Fruit fly (Drosophila melanogaster) whole organism, embryonic: ENCODE data around the gene lectin-24A.

ENCODE experiments used
- Abd-B ChIP-seq: fragments of 200-800 bp; sonication (Bioruptor generic); optimal IDR thresholded peaks from 2 replicates; lab custom pipeline; 2018; ENCODE audit warnings: missing biosample characterization, mild to moderate bottlenecking, missing genetic modification characterization, moderate library complexity
- Ada2b ChIP-seq: fragments of 200-800 bp; sonication (Bioruptor generic); IDR thresholded peaks from 2 replicates; pipeline ENCODE4 v1.3.6; 2022; ENCODE audit warnings: missing biosample characterization, missing genetic modification characterization
- Atf-2 ChIP-seq: fragments of 200-800 bp; sonication (Bioruptor generic); optimal IDR thresholded peaks from 2 replicates; lab custom pipeline; 2016; ENCODE audit warnings: missing biosample characterization, missing genetic modification characterization
- C15 ChIP-seq: fragments of 200-800 bp; sonication (Bioruptor generic); IDR thresholded peaks from 3 replicates; pipeline ENCODE4 v1.3.6; 2022; ENCODE audit warnings: missing biosample characterization, missing genetic modification characterization
- CG10431 ChIP-seq: fragments of 200-800 bp; sonication (Bioruptor generic); optimal IDR thresholded peaks from 3 replicates; lab custom pipeline; 2018; ENCODE audit warnings: missing biosample characterization, mild to moderate bottlenecking, missing genetic modification characterization
- CG11085 ChIP-seq: fragments of 200-800 bp; sonication (Bioruptor generic); IDR thresholded peaks from 2 replicates; pipeline ENCODE4 v1.3.6; 2022; ENCODE audit warnings: missing biosample characterization, missing genetic modification characterization
- CG11695 ChIP-seq: fragments of 200-800 bp; sonication (Bioruptor generic); IDR thresholded peaks from 3 replicates; pipeline ENCODE4 v1.3.6; 2022; ENCODE audit warnings: missing biosample characterization, missing genetic modification characterization
- CG12391 ChIP-seq: fragments of 200-800 bp; sonication (Bioruptor generic); optimal IDR thresholded peaks from 3 replicates; lab custom pipeline; 2018; ENCODE audit warnings: missing biosample characterization, mild to moderate bottlenecking, missing genetic modification characterization, moderate library complexity
- CG12769 ChIP-seq: fragments of 200-800 bp; sonication (Bioruptor generic); optimal IDR thresholded peaks from 2 replicates; lab custom pipeline; 2019; ENCODE audit warnings: missing biosample characterization, mild to moderate bottlenecking, missing genetic modification characterization, moderate library complexity
- CG14965 ChIP-seq: fragments of 200-800 bp; sonication (Bioruptor generic); optimal IDR thresholded peaks from 2 replicates; lab custom pipeline; 2016; ENCODE audit warnings: missing biosample characterization, missing genetic modification characterization, borderline replicate concordance
- CG2712 ChIP-seq: fragments of 200-800 bp; optimal IDR thresholded peaks from 3 replicates; lab custom pipeline; 2019; ENCODE audit warnings: missing biosample characterization, mild to moderate bottlenecking, missing genetic modification characterization, moderate library complexity
- CG2875 ChIP-seq: fragments of 200-800 bp; sonication (Bioruptor generic); optimal IDR thresholded peaks from 2 replicates; lab custom pipeline; 2017; ENCODE audit warnings: missing biosample characterization, mild to moderate bottlenecking, missing genetic modification characterization, missing genetic modification reagents
- CG3407 ChIP-seq: fragments of 200-800 bp; sonication (Bioruptor generic); optimal IDR thresholded peaks from 2 replicates; lab custom pipeline; 2018; ENCODE audit warnings: missing biosample characterization, mild to moderate bottlenecking, missing genetic modification characterization
- CG42726 ChIP-seq: fragments of 200-800 bp; sonication (Bioruptor generic); IDR thresholded peaks from 2 replicates; pipeline ENCODE4 v1.3.6; 2022; ENCODE audit warnings: missing biosample characterization, missing genetic modification characterization; ENCODE audit not compliant: partially characterized antibody
- CG6272 ChIP-seq: fragments of 200-800 bp; sonication (Bioruptor generic); IDR thresholded peaks from 2 replicates; pipeline ENCODE4 v1.3.6; 2022; ENCODE audit warnings: missing biosample characterization, missing genetic modification characterization
- CG7963 ChIP-seq: fragments of 200-800 bp; sonication (Bioruptor generic); IDR thresholded peaks from 3 replicates; pipeline ENCODE4 v1.3.6; 2022; ENCODE audit warnings: missing biosample characterization, missing genetic modification characterization; ENCODE audit not compliant: partially characterized antibody
- CG8089 ChIP-seq: fragments of 200-800 bp; sonication (Bioruptor generic); optimal IDR thresholded peaks from 3 replicates; lab custom pipeline; 2016; ENCODE audit warnings: missing biosample characterization, missing genetic modification characterization
- CG8281 ChIP-seq: fragments of 200-800 bp; sonication (Bioruptor generic); optimal IDR thresholded peaks from 2 replicates; lab custom pipeline; 2018; ENCODE audit warnings: missing biosample characterization, mild to moderate bottlenecking, missing genetic modification characterization, moderate library complexity
- CG8388 ChIP-seq: fragments of 200-800 bp; sonication (Bioruptor generic); optimal IDR thresholded peaks from 2 replicates; lab custom pipeline; 2019; ENCODE audit warnings: missing biosample characterization, mild to moderate bottlenecking, missing genetic modification characterization, moderate library complexity
- CG8765 ChIP-seq: fragments of 200-800 bp; sonication (Bioruptor generic); IDR thresholded peaks from 2 replicates; pipeline ENCODE4 v1.3.6; 2022; ENCODE audit warnings: missing biosample characterization, missing genetic modification characterization
- CG8944 ChIP-seq: fragments of 200-800 bp; sonication (Bioruptor generic); optimal IDR thresholded peaks from 3 replicates; lab custom pipeline; 2016; ENCODE audit warnings: missing biosample characterization, missing genetic modification characterization
- CTCF ChIP-seq: fragments of 200-800 bp; sonication (Bioruptor generic); optimal IDR thresholded peaks from 2 replicates; lab custom pipeline; 2017; ENCODE audit warnings: missing biosample characterization, mild to moderate bottlenecking, missing genetic modification characterization, moderate library complexity
- D ChIP-seq, 2 experiments: fragments of 200-800 bp in 1 of 2; fragments of >200 bp in 1 of 2; sonication (Bioruptor generic) in 1 of 2; optimal IDR thresholded peaks; 2 replicates in 1 of 2; 3 replicates in 1 of 2; lab custom pipeline; 2017; ENCODE audit warnings: mild to moderate bottlenecking in 1 of 2, missing biosample characterization in 1 of 2, missing genetic modification characterization in 1 of 2, missing genetic modification reagents in 1 of 2
- Dfd ChIP-seq, 2 experiments: fragments of >200 bp; optimal IDR thresholded peaks; 2 replicates each; lab custom pipeline; 2017; ENCODE audit warnings: missing biosample characterization in 2 of 2, missing genetic modification characterization in 2 of 2
- Dip3 ChIP-seq: fragments of 200-800 bp; sonication (Bioruptor generic); optimal IDR thresholded peaks from 3 replicates; lab custom pipeline; 2016; ENCODE audit warnings: missing biosample characterization, missing genetic modification characterization
- E2f1 ChIP-seq: fragments of 200-800 bp; sonication (Bioruptor generic); IDR thresholded peaks from 2 replicates; pipeline ENCODE4 v1.3.6; 2022; ENCODE audit warnings: missing biosample characterization, missing genetic modification characterization
- Fer1 ChIP-seq: fragments of 200-800 bp; sonication (Bioruptor generic); optimal IDR thresholded peaks from 2 replicates; lab custom pipeline; 2017; ENCODE audit warnings: missing biosample characterization, mild to moderate bottlenecking, missing genetic modification characterization
- HLH4C ChIP-seq: fragments of 200-800 bp; sonication (Bioruptor generic); IDR thresholded peaks from 3 replicates; pipeline ENCODE4 v1.3.6; 2022; ENCODE audit warnings: missing biosample characterization, missing genetic modification characterization; ENCODE audit not compliant: partially characterized antibody
- Lim3 ChIP-seq: fragments of 200-800 bp; sonication (Bioruptor generic); IDR thresholded peaks from 2 replicates; pipeline ENCODE4 v1.3.6; 2022; ENCODE audit warnings: missing biosample characterization, missing genetic modification characterization
- Meics ChIP-seq: fragments of 200-800 bp; sonication (Bioruptor generic); optimal IDR thresholded peaks from 2 replicates; lab custom pipeline; 2017; ENCODE audit warnings: missing biosample characterization, mild to moderate bottlenecking, missing genetic modification characterization
- Mes4 ChIP-seq: fragments of 200-800 bp; sonication (Bioruptor generic); optimal IDR thresholded peaks from 2 replicates; lab custom pipeline; 2016; ENCODE audit warnings: missing biosample characterization, missing genetic modification characterization
- Optix ChIP-seq: fragments of 200-800 bp; sonication (Bioruptor generic); IDR thresholded peaks from 3 replicates; pipeline ENCODE4 v1.3.6; 2022; ENCODE audit warnings: missing biosample characterization, missing genetic modification characterization
- YL-1 ChIP-seq: fragments of 200-800 bp; sonication (Bioruptor generic); optimal IDR thresholded peaks from 3 replicates; lab custom pipeline; 2017; ENCODE audit warnings: missing biosample characterization, mild to moderate bottlenecking, missing genetic modification characterization
- ato ChIP-seq: fragments of 200-800 bp; sonication (Bioruptor generic); IDR thresholded peaks from 2 replicates; pipeline ENCODE4 v1.3.6; 2022; ENCODE audit warnings: missing biosample characterization, missing genetic modification characterization; ENCODE audit not compliant: partially characterized antibody
- az2 ChIP-seq: fragments of 200-800 bp; sonication (Bioruptor generic); optimal IDR thresholded peaks from 3 replicates; lab custom pipeline; 2016; ENCODE audit warnings: missing biosample characterization, missing genetic modification characterization
- ci ChIP-seq: fragments of 200-800 bp; sonication (Bioruptor generic); IDR thresholded peaks from 3 replicates; pipeline ENCODE4 v1.3.6; 2022; ENCODE audit warnings: missing biosample characterization, missing genetic modification characterization
- corto ChIP-seq: fragments of 200-800 bp; sonication (Bioruptor generic); optimal IDR thresholded peaks from 2 replicates; lab custom pipeline; 2016; ENCODE audit warnings: missing biosample characterization, mild to moderate bottlenecking, missing genetic modification characterization, moderate library complexity
- emc ChIP-seq: fragments of 200-800 bp; sonication (Bioruptor generic); optimal IDR thresholded peaks from 2 replicates; lab custom pipeline; 2016; ENCODE audit warnings: missing biosample characterization, missing genetic modification characterization
- fu2 ChIP-seq: fragments of 200-800 bp; sonication (Bioruptor generic); optimal IDR thresholded peaks from 2 replicates; lab custom pipeline; 2016; ENCODE audit warnings: missing biosample characterization, missing genetic modification characterization
- gcm ChIP-seq: fragments of 200-800 bp; sonication (Bioruptor generic); optimal IDR thresholded peaks from 2 replicates; lab custom pipeline; 2019; ENCODE audit warnings: missing biosample characterization, mild to moderate bottlenecking, missing genetic modification characterization, moderate library complexity
- gro ChIP-seq: fragments of 200-800 bp; sonication (Bioruptor generic); optimal IDR thresholded peaks from 2 replicates; lab custom pipeline; 2016; ENCODE audit warnings: missing biosample characterization, missing genetic modification characterization
- her ChIP-seq: fragments of 200-800 bp; sonication (Bioruptor generic); optimal IDR thresholded peaks from 2 replicates; lab custom pipeline; 2016; ENCODE audit warnings: missing biosample characterization, missing genetic modification characterization
- lmd ChIP-seq: fragments of 200-800 bp; sonication (Bioruptor generic); IDR thresholded peaks from 2 replicates; pipeline ENCODE4 v1.3.6; 2022; ENCODE audit warnings: missing biosample characterization, missing genetic modification characterization
- pfk ChIP-seq: fragments of 200-800 bp; sonication (Bioruptor generic); optimal IDR thresholded peaks from 2 replicates; lab custom pipeline; 2018; ENCODE audit warnings: missing biosample characterization, mild to moderate bottlenecking, missing genetic modification characterization, moderate library complexity
- row ChIP-seq: fragments of 200-800 bp; sonication (Bioruptor generic); IDR thresholded peaks from 3 replicates; pipeline ENCODE4 v1.3.6; 2022; ENCODE audit warnings: missing biosample characterization, missing genetic modification characterization
- scrt ChIP-seq: fragments of 200-800 bp; sonication (Bioruptor generic); optimal IDR thresholded peaks from 2 replicates; lab custom pipeline; 2018; ENCODE audit warnings: missing biosample characterization, mild to moderate bottlenecking, missing genetic modification characterization, moderate library complexity
- slbo ChIP-seq: fragments of 200-800 bp; sonication (Bioruptor generic); IDR thresholded peaks from 2 replicates; pipeline ENCODE4 v1.3.6; 2022; ENCODE audit warnings: missing biosample characterization, missing genetic modification characterization
- stc ChIP-seq: fragments of 200-800 bp; sonication (Bioruptor generic); IDR thresholded peaks from 2 replicates; pipeline ENCODE4 v1.3.6; 2022; ENCODE audit warnings: missing biosample characterization, missing genetic modification characterization
- tll ChIP-seq, 2 experiments: fragments of 200-800 bp in 1 of 2; fragments of >200 bp in 1 of 2; sonication (Bioruptor generic) in 1 of 2; optimal IDR thresholded peaks; 2 replicates each; lab custom pipeline; 2017 to 2019; ENCODE audit warnings: missing biosample characterization in 2 of 2, missing genetic modification characterization in 2 of 2, mild to moderate bottlenecking in 1 of 2, moderate library complexity in 1 of 2
- toy ChIP-seq: fragments of 200-800 bp; sonication (Bioruptor generic); IDR thresholded peaks from 2 replicates; pipeline ENCODE4 v1.3.6; 2022; ENCODE audit warnings: missing biosample characterization, missing genetic modification characterization
- zf30C ChIP-seq: fragments of 200-800 bp; sonication (Bioruptor generic); optimal IDR thresholded peaks from 3 replicates; lab custom pipeline; 2018; ENCODE audit warnings: missing biosample characterization, mild to moderate bottlenecking, missing genetic modification characterization

Gene lectin-24A

dm6 chr2L:3705438-3705921, 12.1 kb downstream of the lectin-24A start, which contains the start of gene CG31778 (continued):
- TF ChIP-seq E2f1: no peak
- TF ChIP-seq Ada2b: no peak
- TF ChIP-seq row (GFP tag; lab: Robert Waterston, UW): peak; percentile 59
- TF ChIP-seq CG8388: no peak
- no peak for TF ChIP-seq CG10431 (GFP tag; lab: Kevin White, UChicago)
- no peak for TF ChIP-seq CG14965 (GFP tag; lab: Kevin White, UChicago)
- no peak for TF ChIP-seq CG8944 (GFP tag; lab: Kevin White, UChicago)
- TF ChIP-seq Dip3: peak; percentile 9
- no peak for TF ChIP-seq az2 (GFP tag; lab: Kevin White, UChicago)
- TF ChIP-seq CG8089 (GFP tag; lab: Kevin White, UChicago): no peak
- no peak for TF ChIP-seq Lim3 (GFP tag; lab: Robert Waterston, UW)
- TF ChIP-seq corto (GFP tag; lab: Kevin White, UChicago): peak; percentile 49
- no peak for TF ChIP-seq fu2 (GFP tag; lab: Kevin White, UChicago)
- TF ChIP-seq toy (GFP tag; lab: Robert Waterston, UW): no peak
- TF ChIP-seq Optix (GFP tag; lab: Robert Waterston, UW): no peak
- TF ChIP-seq Dfd (GFP tag; optimal IDR thresholded peaks at IDR 0.05; lab: Kevin White, UChicago): no peak
- no peak for TF ChIP-seq lmd (GFP tag; lab: Robert Waterston, UW)
- no peak for TF ChIP-seq stc
- no peak for TF ChIP-seq D (optimal IDR thresholded peaks at IDR 0.05; lab: Kevin White, UChicago)
- TF ChIP-seq D (GFP tag; optimal IDR thresholded peaks at IDR 0.05; lab: Kevin White, UChicago): no peak
- TF ChIP-seq slbo (GFP tag; lab: Robert Waterston, UW): peak; percentile 30; the same call in 1 of the 2 replicates
- TF ChIP-seq gcm (GFP tag; lab: Kevin White, UChicago): no peak
- TF ChIP-seq Meics (GFP tag; lab: Kevin White, UChicago): peak; percentile 12
- 0 out of 3 replicates have a peak, but pooled peaks have one; percentile 43 for TF ChIP-seq CG11695 (GFP tag; lab: Robert Waterston, UW)
- no peak for TF ChIP-seq her (GFP tag; lab: Kevin White, UChicago)
- no peak for TF ChIP-seq scrt (GFP tag; lab: Kevin White, UChicago)
- no peak for TF ChIP-seq emc (GFP tag; lab: Kevin White, UChicago)
- TF ChIP-seq Abd-B (GFP tag; lab: Kevin White, UChicago): no peak
- TF ChIP-seq CG2712 (tag; lab: Kevin White, UChicago): no peak
- no peak for TF ChIP-seq CG8281 (tag; lab: Kevin White, UChicago)
- TF ChIP-seq CG3407 (GFP tag; lab: Kevin White, UChicago): no peak
- TF ChIP-seq ci (GFP tag; lab: Robert Waterston, UW): no peak
- no peak for TF ChIP-seq CG12391 (tag; lab: Kevin White, UChicago)
- no peak for TF ChIP-seq YL-1
- TF ChIP-seq CG12769 (tag; lab: Kevin White, UChicago): peak; percentile 35
- no peak for TF ChIP-seq tll (GFP tag; optimal IDR thresholded peaks at IDR 0.05; lab: Kevin White, UChicago)
- no peak for TF ChIP-seq CG2875 (GFP tag; lab: Kevin White, UChicago)
- no peak for TF ChIP-seq CG42726
- no peak for TF ChIP-seq ato (GFP tag; lab: Robert Waterston, UW)
- TF ChIP-seq CTCF: no peak
- peak; percentile 22 for TF ChIP-seq Fer1 (GFP tag; lab: Kevin White, UChicago)
- no peak for TF ChIP-seq zf30C (GFP tag; lab: Kevin White, UChicago)
- TF ChIP-seq Atf-2 (GFP tag; lab: Kevin White, UChicago): no peak
- TF ChIP-seq pfk (GFP tag; lab: Kevin White, UChicago): no peak
- no peak for TF ChIP-seq CG7963
- TF ChIP-seq CG11085 (GFP tag; lab: Robert Waterston, UW): no peak
- no peak for TF ChIP-seq Mes4 (GFP tag; lab: Kevin White, UChicago)
- no peak for TF ChIP-seq gro
- no peak for TF ChIP-seq C15 (GFP tag; lab: Robert Waterston, UW)
- no peak for TF ChIP-seq CG8765 (GFP tag; lab: Robert Waterston, UW)
- no peak for TF ChIP-seq HLH4C (GFP tag; lab: Robert Waterston, UW)
- TF ChIP-seq CG6272 (GFP tag; lab: Robert Waterston, UW): no peak
